Fruit fly (Drosophila melanogaster) ovary, adult (tissue): Measurements from ENCODE around the gene Tace.
A peak's percentile ranks its signal among the peaks of the same experiment; 100 is the strongest.

Experiments used
- CG17801 ChIP-seq: fragments of 200-800 bp; optimal IDR thresholded peaks from 2 replicates; lab custom pipeline; 2019; ENCODE audit warnings: missing biosample characterization, mild to moderate bottlenecking, missing genetic modification characterization, moderate library complexity; ENCODE audit not compliant: partially characterized antibody

Gene Tace

dm6 chr3R:30000286-30000685, at the start of gene Tace:
Gene Tace (plus strand): TSS chr3R:30000530.
- TF ChIP-seq CG17801 (GFP tag; lab: Kevin White, UChicago), result no peak

- TF ChIP-seq CG17801 (GFP tag; lab: Kevin White, UChicago), result no peak
Measured at dm6 chr3R:29959329-29959728, 41.0 kb upstream of the Tace start.

dm6 chr3R:29963102-29963501, 37.2 kb upstream of the Tace start:
- no peak for TF ChIP-seq CG17801 (GFP tag; lab: Kevin White, UChicago)

dm6 chr3R:29969347-29969746, 31.0 kb upstream of the Tace start, which contains the start of gene TkR99D:
Gene TkR99D (minus strand): TSS chr3R:29969447.
- no peak for TF ChIP-seq CG17801 (GFP tag; lab: Kevin White, UChicago)

dm6 chr3R:29978595-29978994, 21.7 kb upstream of the Tace start:
- TF ChIP-seq CG17801 (GFP tag; lab: Kevin White, UChicago), result no peak

- TF ChIP-seq CG17801 (GFP tag; lab: Kevin White, UChicago), result no peak
Measured at dm6 chr3R:29981479-29981878, 18.9 kb upstream of the Tace start.

dm6 chr3R:29982027-29982426, 18.3 kb upstream of the Tace start:
- TF ChIP-seq CG17801 (GFP tag; lab: Kevin White, UChicago), result no peak

- TF ChIP-seq CG17801 (GFP tag; lab: Kevin White, UChicago), result no peak
Measured at dm6 chr3R:29983073-29983544, 17.2 kb upstream of the Tace start, which contains the start of gene CG7896. Gene CG7896 (plus strand): TSS chr3R:29983426.

- TF ChIP-seq CG17801 (GFP tag; lab: Kevin White, UChicago), result no peak
Measured at dm6 chr3R:29983886-29984285, 16.4 kb upstream of the Tace start.

dm6 chr3R:29985219-29985618, 15.1 kb upstream of the Tace start:
- no peak for TF ChIP-seq CG17801 (GFP tag; lab: Kevin White, UChicago)

- TF ChIP-seq CG17801 (GFP tag; lab: Kevin White, UChicago), result no peak
Measured at dm6 chr3R:29990681-29991080, 9.6 kb upstream of the Tace start.

dm6 chr3R:29993134-29993533, 7.2 kb upstream of the Tace start, which contains the start of gene Acph-1:
Gene Acph-1 (minus strand): TSS chr3R:29993411.
- no peak for TF ChIP-seq CG17801 (GFP tag; lab: Kevin White, UChicago)

dm6 chr3R:29995035-29995434, 5.3 kb upstream of the Tace start, which contains the start of the genes CG7903 and Sas-6:
Gene CG7903 (minus strand): TSS chr3R:29995231.
Gene Sas-6 (plus strand): TSS chr3R:29995357.
- peak; percentile 1 for TF ChIP-seq CG17801 (GFP tag; lab: Kevin White, UChicago)

- TF ChIP-seq CG17801 (GFP tag; lab: Kevin White, UChicago), result peak; percentile 36
Measured at dm6 chr3R:29997607-29998236, 2.6 kb upstream of the Tace start, which contains the start of the genes CG15525 and CG11504. Gene CG15525 (minus strand): TSS chr3R:29997676. Gene CG11504 (plus strand): TSS chr3R:29997900.

dm6 chr3R:29999495-29999894, 835 bp upstream of the Tace start, which contains the start of gene CG34298:
Gene CG34298 (plus strand): TSS chr3R:29999795.
- TF ChIP-seq CG17801 (GFP tag; lab: Kevin White, UChicago), result no peak

dm6 chr3R:30004648-30005047, 4.3 kb downstream of the Tace start, which contains the start of the genes Nlp and Nph:
Gene Nlp (plus strand): TSS chr3R:30004785.
Gene Nph (minus strand): TSS chr3R:30004861.
- peak; percentile 59 for TF ChIP-seq CG17801 (GFP tag; lab: Kevin White, UChicago)
